Fruit fly (Drosophila melanogaster): ENCODE results near the gene CG14985.
A peak's percentile ranks its signal among the peaks of the same experiment; 100 is the strongest.

CG14985 gene

dm6 chr3L:4014349-4014748 lies 11.1 kb downstream of the CG14985 start (continued):
- no peak for TF ChIP-seq CG2199 (GFP tag; IDR thresholded peaks at IDR 0.05)
- no peak for TF ChIP-seq hkb (optimal IDR thresholded peaks at IDR 0.05)
- TF ChIP-seq hkb (GFP tag; IDR thresholded peaks at IDR 0.05): no peak
- TF ChIP-seq Side (GFP tag; optimal IDR thresholded peaks at IDR 0.05): no peak
- peak; percentile 12 for TF ChIP-seq CG11504 (tag; optimal IDR thresholded peaks at IDR 0.05)
- TF ChIP-seq Spps (tag; optimal IDR thresholded peaks at IDR 0.05): no peak
- TF ChIP-seq CG1602 (GFP tag; optimal IDR thresholded peaks at IDR 0.05): no peak
- TF ChIP-seq Sox102F (GFP tag; optimal IDR thresholded peaks at IDR 0.05): peak; percentile 25
- no peak for TF ChIP-seq crp (GFP tag; optimal IDR thresholded peaks at IDR 0.05)
- TF ChIP-seq CG4820 (GFP tag; optimal IDR thresholded peaks at IDR 0.05): peak; percentile 6
- no peak for TF ChIP-seq Six4 (GFP tag; optimal IDR thresholded peaks at IDR 0.05)
- no peak for TF ChIP-seq CG17186 (GFP tag; optimal IDR thresholded peaks at IDR 0.05)
- no peak for TF ChIP-seq CG10979 (tag; optimal IDR thresholded peaks at IDR 0.05)
- peak; percentile 36 for TF ChIP-seq CG1603 (tag; optimal IDR thresholded peaks at IDR 0.05)
- TF ChIP-seq nmo (GFP tag; optimal IDR thresholded peaks at IDR 0.05): peak; percentile 14
- no peak for TF ChIP-seq gfzf (GFP tag; optimal IDR thresholded peaks at IDR 0.05)
- TF ChIP-seq Drgx (GFP tag; IDR thresholded peaks at IDR 0.05): peak; percentile 34
- peak in 1 of 2 experiments; percentile 39 for TF ChIP-seq bsh (GFP tag; optimal IDR thresholded peaks at IDR 0.05)
- no peak for TF ChIP-seq dpn (GFP tag; optimal IDR thresholded peaks at IDR 0.05)
- TF ChIP-seq ro (GFP tag; IDR thresholded peaks at IDR 0.05): no peak
- TF ChIP-seq Med (GFP tag): peak; percentile 70
- TF ChIP-seq slbo (GFP tag; IDR thresholded peaks at IDR 0.05): peak; percentile 16; the same call in 1 of the 2 replicates
- peak; percentile 28; the same call in 1 of the 3 replicates for TF ChIP-seq row (GFP tag; IDR thresholded peaks at IDR 0.05)
- TF ChIP-seq chif (GFP tag; optimal IDR thresholded peaks at IDR 0.05): peak in 1 of 2 experiments; percentile 10
- no peak for TF ChIP-seq gcm (GFP tag; optimal IDR thresholded peaks at IDR 0.05)
- no peak for TF ChIP-seq Bdp1 (GFP tag; optimal IDR thresholded peaks at IDR 0.05)
- TF ChIP-seq Dp (GFP tag; optimal IDR thresholded peaks at IDR 0.05): no peak
- no peak for TF ChIP-seq fd96Cb (tag; optimal IDR thresholded peaks at IDR 0.05)
- TF ChIP-seq disco-r (GFP tag; optimal IDR thresholded peaks at IDR 0.05): no peak
- TF ChIP-seq Hmx (GFP tag; optimal IDR thresholded peaks at IDR 0.05): no peak
- peak; percentile 8 for TF ChIP-seq Chrac-16 (GFP tag; optimal IDR thresholded peaks at IDR 0.05)
- TF ChIP-seq sob (GFP tag; IDR thresholded peaks at IDR 0.05): no peak
- TF ChIP-seq ttk (GFP tag; IDR thresholded peaks at IDR 0.05): 0 out of 2 replicates have a peak, but pooled peaks have one; percentile 7
- TF ChIP-seq Hr78 (GFP tag; optimal IDR thresholded peaks at IDR 0.05): no peak
- no peak for TF ChIP-seq vfl (GFP tag; optimal IDR thresholded peaks at IDR 0.05)
- TF ChIP-seq otp (GFP tag; IDR thresholded peaks at IDR 0.05): 0 out of 3 replicates have a peak, but pooled peaks have one; percentile 32
- TF ChIP-seq ci (GFP tag; IDR thresholded peaks at IDR 0.05): 0 out of 3 replicates have a peak, but pooled peaks have one; percentile 18
- no peak for TF ChIP-seq HmgD (GFP tag; optimal IDR thresholded peaks at IDR 0.05)
- TF ChIP-seq Xrp1 (GFP tag; IDR thresholded peaks at IDR 0.05): no peak; the same call in 1 of the 2 replicates
- no peak for TF ChIP-seq Usf (GFP tag; optimal IDR thresholded peaks at IDR 0.05)
- no peak for TF ChIP-seq psq (GFP tag; optimal IDR thresholded peaks at IDR 0.05)
- no peak for TF ChIP-seq CG42726 (GFP tag; IDR thresholded peaks at IDR 0.05; ENCODE audit: partially characterized antibody)
- no peak for TF ChIP-seq NK7.1 (GFP tag; optimal IDR thresholded peaks at IDR 0.05)
- no peak for TF ChIP-seq dimm (GFP tag; IDR thresholded peaks at IDR 0.05)
- no peak for TF ChIP-seq CG16813 (GFP tag; IDR thresholded peaks at IDR 0.05; ENCODE audit: partially characterized antibody)
- no peak for TF ChIP-seq cg (GFP tag; optimal IDR thresholded peaks at IDR 0.05)
- TF ChIP-seq vnd (GFP tag; IDR thresholded peaks at IDR 0.05; ENCODE audit: partially characterized antibody): no peak

All from whole organism, embryonic.